Fruit fly (Drosophila melanogaster) whole organism, embryonic: ENCODE measurements around the gene Cnot4.

Experiments
- CG1024 ChIP-seq: fragments of 200-800 bp; sonication (Bioruptor generic); IDR thresholded peaks from 2 replicates; pipeline ENCODE4 v1.3.6; 2022; ENCODE audit warnings: missing biosample characterization, missing genetic modification characterization
- CG11247 ChIP-seq: fragments of 200-800 bp; sonication (Bioruptor generic); IDR thresholded peaks from 2 replicates; pipeline ENCODE4 v1.3.6; 2022; ENCODE audit warnings: missing biosample characterization, missing genetic modification characterization
- CG11504 ChIP-seq: fragments of 200-800 bp; sonication (Bioruptor generic); optimal IDR thresholded peaks from 3 replicates; lab custom pipeline; 2019; ENCODE audit warnings: missing biosample characterization, mild to moderate bottlenecking, missing genetic modification characterization, moderate library complexity
- CG12219 ChIP-seq: fragments of 200-800 bp; sonication (Bioruptor generic); optimal IDR thresholded peaks from 3 replicates; lab custom pipeline; 2018; ENCODE audit warnings: missing biosample characterization, mild to moderate bottlenecking, missing genetic modification characterization
- CG12744 ChIP-seq: fragments of 200-800 bp; sonication (Bioruptor generic); optimal IDR thresholded peaks from 2 replicates; lab custom pipeline; 2016; ENCODE audit warnings: missing biosample characterization, missing genetic modification characterization
- CG12942 ChIP-seq: fragments of 200-800 bp; sonication (Bioruptor generic); optimal IDR thresholded peaks from 3 replicates; lab custom pipeline; 2016; ENCODE audit warnings: missing biosample characterization, missing genetic modification characterization
- CG1602 ChIP-seq: fragments of 200-800 bp; sonication (Bioruptor generic); optimal IDR thresholded peaks from 3 replicates; lab custom pipeline; 2016; ENCODE audit warnings: missing biosample characterization, missing genetic modification characterization
- CG17568 ChIP-seq: fragments of 200-800 bp; sonication (Bioruptor generic); optimal IDR thresholded peaks from 2 replicates; lab custom pipeline; 2018; ENCODE audit warnings: missing biosample characterization, mild to moderate bottlenecking, missing genetic modification characterization, moderate library complexity
- CG2875 ChIP-seq: fragments of 200-800 bp; sonication (Bioruptor generic); optimal IDR thresholded peaks from 2 replicates; lab custom pipeline; 2017; ENCODE audit warnings: missing biosample characterization, mild to moderate bottlenecking, missing genetic modification characterization, missing genetic modification reagents
- CG30431 ChIP-seq: fragments of 200-800 bp; sonication (Bioruptor generic); optimal IDR thresholded peaks from 2 replicates; lab custom pipeline; 2017; ENCODE audit warnings: missing biosample characterization, missing genetic modification characterization
- CG32532 ChIP-seq: fragments of 200-800 bp; sonication (Bioruptor generic); IDR thresholded peaks from 2 replicates; pipeline ENCODE4 v1.3.6; 2022; ENCODE audit warnings: missing biosample characterization, missing genetic modification characterization
- CG32767 ChIP-seq: fragments of 200-800 bp; sonication (Bioruptor generic); IDR thresholded peaks from 2 replicates; pipeline ENCODE4 v1.3.6; 2022; ENCODE audit warnings: missing biosample characterization, missing genetic modification characterization
- CG3407 ChIP-seq: fragments of 200-800 bp; sonication (Bioruptor generic); optimal IDR thresholded peaks from 2 replicates; lab custom pipeline; 2018; ENCODE audit warnings: missing biosample characterization, mild to moderate bottlenecking, missing genetic modification characterization
- CG34224 ChIP-seq: fragments of 200-800 bp; sonication (Bioruptor generic); IDR thresholded peaks from 3 replicates; pipeline ENCODE4 v1.3.6; 2022; ENCODE audit warnings: missing biosample characterization, missing genetic modification characterization; ENCODE audit not compliant: partially characterized antibody
- CG3726 ChIP-seq: fragments of 200-800 bp; sonication (Bioruptor generic); IDR thresholded peaks from 3 replicates; pipeline ENCODE4, ENCODE4 v1.3.6; 2022; ENCODE audit warnings: missing biosample characterization, missing genetic modification characterization
- CG4404 ChIP-seq: fragments of 200-800 bp; sonication (Bioruptor generic); IDR thresholded peaks from 2 replicates; pipeline ENCODE4 v1.3.6; 2022; ENCODE audit warnings: missing biosample characterization, missing genetic modification characterization
- CG7271 ChIP-seq: fragments of 200-800 bp; sonication (Bioruptor generic); optimal IDR thresholded peaks from 2 replicates; lab custom pipeline; 2018; ENCODE audit warnings: missing biosample characterization, mild to moderate bottlenecking, missing genetic modification characterization, moderate library complexity
- CG8478 ChIP-seq: fragments of >200 bp; optimal IDR thresholded peaks from 2 replicates; lab custom pipeline; 2018
- CG8944 ChIP-seq: fragments of 200-800 bp; sonication (Bioruptor generic); optimal IDR thresholded peaks from 3 replicates; lab custom pipeline; 2016; ENCODE audit warnings: missing biosample characterization, missing genetic modification characterization
- CG9932 ChIP-seq: fragments of 200-800 bp; sonication (Bioruptor generic); IDR thresholded peaks from 2 replicates; pipeline ENCODE4 v1.3.6; 2022; ENCODE audit warnings: missing biosample characterization, missing genetic modification characterization
- CTCF ChIP-seq: fragments of 200-800 bp; sonication (Bioruptor generic); optimal IDR thresholded peaks from 2 replicates; lab custom pipeline; 2017; ENCODE audit warnings: missing biosample characterization, mild to moderate bottlenecking, missing genetic modification characterization, moderate library complexity
- D ChIP-seq, 2 experiments: fragments of 200-800 bp in 1 of 2; fragments of >200 bp in 1 of 2; sonication (Bioruptor generic) in 1 of 2; optimal IDR thresholded peaks; 2 replicates in 1 of 2; 3 replicates in 1 of 2; lab custom pipeline; 2017; ENCODE audit warnings: mild to moderate bottlenecking in 1 of 2, missing biosample characterization in 1 of 2, missing genetic modification characterization in 1 of 2, missing genetic modification reagents in 1 of 2
- Dll ChIP-seq: fragments of 200-800 bp; sonication (Bioruptor generic); IDR thresholded peaks from 4 replicates; pipeline ENCODE4 v1.3.6; 2022; ENCODE audit warnings: missing biosample characterization, missing genetic modification characterization; ENCODE audit not compliant: partially characterized antibody
- Dp ChIP-seq: fragments of 200-800 bp; sonication (Bioruptor generic); optimal IDR thresholded peaks from 2 replicates; lab custom pipeline; 2018; ENCODE audit warnings: missing biosample characterization, mild to moderate bottlenecking, missing genetic modification characterization, moderate library complexity
- Fer1 ChIP-seq: fragments of 200-800 bp; sonication (Bioruptor generic); optimal IDR thresholded peaks from 2 replicates; lab custom pipeline; 2017; ENCODE audit warnings: missing biosample characterization, mild to moderate bottlenecking, missing genetic modification characterization
- HHEX ChIP-seq: fragments of 200-800 bp; sonication (Bioruptor generic); optimal IDR thresholded peaks from 3 replicates; lab custom pipeline; 2017; ENCODE audit warnings: missing biosample characterization, mild to moderate bottlenecking, missing genetic modification characterization, missing genetic modification reagents
- HmgZ ChIP-seq: fragments of 200-800 bp; sonication (Bioruptor generic); optimal IDR thresholded peaks from 2 replicates; lab custom pipeline; 2018; ENCODE audit warnings: missing biosample characterization, mild to moderate bottlenecking, missing genetic modification characterization
- Hr51 ChIP-seq, 2 experiments: fragments of 200-800 bp; sonication (Bioruptor generic); optimal IDR thresholded peaks; 2 replicates in 1 of 2; 3 replicates in 1 of 2; lab custom pipeline; 2016 to 2018; ENCODE audit warnings: missing biosample characterization in 2 of 2, missing genetic modification characterization in 2 of 2, mild to moderate bottlenecking in 1 of 2, moderate library complexity in 1 of 2
- Jarid2 ChIP-seq: fragments of 200-800 bp; sonication (Bioruptor generic); optimal IDR thresholded peaks from 3 replicates; lab custom pipeline; 2017; ENCODE audit warnings: mild to moderate bottlenecking, missing biosample characterization, missing genetic modification reagents, missing genetic modification characterization
- Mad ChIP-seq: fragments of 200-800 bp; sonication (Bioruptor generic); optimal IDR thresholded peaks from 2 replicates; lab custom pipeline; 2016; ENCODE audit warnings: missing biosample characterization, missing genetic modification characterization
- Neu2 ChIP-seq: fragments of 200-800 bp; sonication (Bioruptor generic); optimal IDR thresholded peaks from 3 replicates; lab custom pipeline; 2016; ENCODE audit warnings: missing biosample characterization, missing genetic modification characterization, borderline replicate concordance
- Oli ChIP-seq: fragments of 200-800 bp; sonication (Bioruptor generic); optimal IDR thresholded peaks from 2 replicates; lab custom pipeline; 2018; ENCODE audit warnings: missing biosample characterization, mild to moderate bottlenecking, missing genetic modification characterization, moderate library complexity
- Rx ChIP-seq: fragments of 200-800 bp; sonication (Bioruptor generic); IDR thresholded peaks from 2 replicates; pipeline ENCODE4 v1.3.6; 2022; ENCODE audit warnings: missing biosample characterization, missing genetic modification characterization
- br ChIP-seq: fragments of >200 bp; optimal IDR thresholded peaks from 2 replicates; lab custom pipeline; 2017
- corto ChIP-seq: fragments of 200-800 bp; sonication (Bioruptor generic); optimal IDR thresholded peaks from 2 replicates; lab custom pipeline; 2016; ENCODE audit warnings: missing biosample characterization, mild to moderate bottlenecking, missing genetic modification characterization, moderate library complexity
- crol ChIP-seq: fragments of 200-800 bp; sonication (Bioruptor generic); IDR thresholded peaks from 2 replicates; pipeline ENCODE4 v1.3.6; 2022; ENCODE audit warnings: missing biosample characterization, missing genetic modification characterization
- danr ChIP-seq: fragments of 200-800 bp; sonication (Bioruptor generic); IDR thresholded peaks from 2 replicates; pipeline ENCODE4 v1.3.6; 2022; ENCODE audit warnings: missing biosample characterization, missing genetic modification characterization
- dm ChIP-seq: fragments of 200-800 bp; sonication (Bioruptor generic); optimal IDR thresholded peaks from 3 replicates; lab custom pipeline; 2016; ENCODE audit warnings: missing biosample characterization, missing genetic modification characterization
- fru ChIP-seq: fragments of >200 bp; optimal IDR thresholded peaks from 2 replicates; lab custom pipeline; 2017
- lab ChIP-seq: fragments of 200-800 bp; sonication (Bioruptor generic); optimal IDR thresholded peaks from 3 replicates; lab custom pipeline; 2017; ENCODE audit warnings: missing biosample characterization, missing genetic modification characterization, mild to moderate bottlenecking, moderate library complexity, missing genetic modification reagents
- mirr ChIP-seq: fragments of 200-800 bp; sonication (Bioruptor generic); optimal IDR thresholded peaks from 3 replicates; lab custom pipeline; 2018; ENCODE audit warnings: missing biosample characterization, mild to moderate bottlenecking, missing genetic modification characterization
- nau ChIP-seq: fragments of 200-800 bp; sonication (Bioruptor generic); optimal IDR thresholded peaks from 3 replicates; lab custom pipeline; 2017; ENCODE audit warnings: missing biosample characterization, mild to moderate bottlenecking, missing genetic modification characterization, missing genetic modification reagents
- pb ChIP-seq: fragments of 200-800 bp; sonication (Bioruptor generic); optimal IDR thresholded peaks from 3 replicates; lab custom pipeline; 2016; ENCODE audit warnings: missing biosample characterization, missing genetic modification characterization
- pnt ChIP-seq: fragments of 200-800 bp; sonication (Bioruptor generic); optimal IDR thresholded peaks from 3 replicates; lab custom pipeline; 2016; ENCODE audit warnings: missing biosample characterization, missing genetic modification characterization
- run ChIP-seq: fragments of 200-800 bp; sonication (Bioruptor generic); optimal IDR thresholded peaks from 3 replicates; lab custom pipeline; 2018; ENCODE audit warnings: missing biosample characterization, mild to moderate bottlenecking, missing genetic modification characterization
- sens-2 ChIP-seq: fragments of 200-800 bp; sonication (Bioruptor generic); IDR thresholded peaks from 2 replicates; pipeline ENCODE4 v1.3.6; 2022; ENCODE audit warnings: missing biosample characterization, missing genetic modification characterization
- shn ChIP-seq: fragments of 200-800 bp; sonication (Bioruptor generic); optimal IDR thresholded peaks from 3 replicates; lab custom pipeline; 2016; ENCODE audit warnings: missing biosample characterization, missing genetic modification characterization
- sima ChIP-seq: fragments of 200-800 bp; sonication (Bioruptor generic); optimal IDR thresholded peaks from 2 replicates; lab custom pipeline; 2016; ENCODE audit warnings: missing biosample characterization, missing genetic modification characterization
- sna ChIP-seq: fragments of 200-800 bp; sonication (Bioruptor generic); IDR thresholded peaks from 2 replicates; pipeline ENCODE4 v1.3.6; 2022; ENCODE audit warnings: missing biosample characterization, missing genetic modification characterization; ENCODE audit not compliant: partially characterized antibody
- sr ChIP-seq: fragments of 200-800 bp; sonication (Bioruptor generic); IDR thresholded peaks from 3 replicates; pipeline ENCODE4 v1.3.6; 2022; ENCODE audit warnings: missing biosample characterization, missing genetic modification characterization
- toy ChIP-seq: fragments of 200-800 bp; sonication (Bioruptor generic); IDR thresholded peaks from 2 replicates; pipeline ENCODE4 v1.3.6; 2022; ENCODE audit warnings: missing biosample characterization, missing genetic modification characterization

Cnot4 gene

dm6 chr2L:10430802-10431476 is 34.4 kb downstream of the Cnot4 start, which contains the start of the genes Bug22 and TfIIB (continued):
- TF ChIP-seq corto (GFP tag; lab: Kevin White, UChicago) (no peak), CG8478 (lab: Kevin White, UChicago) (no peak), CG11504 (tag; lab: Kevin White, UChicago) (no peak), CTCF (GFP tag; lab: Kevin White, UChicago) (no peak), fru (no peak), CG12942 (GFP tag; lab: Kevin White, UChicago) (peak; percentile 71), danr (GFP tag; lab: Robert Waterston, UW) (no peak), CG12744 (GFP tag; lab: Kevin White, UChicago) (peak; percentile 26), Neu2 (GFP tag; lab: Kevin White, UChicago) (no peak), HmgZ (peak; percentile 54), pnt (GFP tag; lab: Kevin White, UChicago) (peak; percentile 43), Oli (tag; lab: Kevin White, UChicago) (no peak), sna (GFP tag; lab: Robert Waterston, UW) (no peak), CG3726 (GFP tag; lab: Robert Waterston, UW) (no peak), CG1602 (GFP tag; lab: Kevin White, UChicago) (peak; percentile 71), CG32767 (GFP tag; lab: Robert Waterston, UW) (no peak), CG4404 (GFP tag; lab: Robert Waterston, UW) (no peak), CG34224 (GFP tag; lab: Robert Waterston, UW) (0 out of 3 replicates have a peak, but pooled peaks have one; percentile 8), nau (GFP tag; lab: Kevin White, UChicago) (peak; percentile 3), shn (GFP tag; lab: Kevin White, UChicago) (peak; percentile 71), CG17568 (GFP tag; lab: Kevin White, UChicago) (no peak), CG11247 (GFP tag; lab: Robert Waterston, UW) (peak; percentile 58; the same call in 1 of the 2 replicates), Jarid2 (GFP tag; lab: Kevin White, UChicago) (no peak), Dp (GFP tag; lab: Kevin White, UChicago) (peak; percentile 6), Fer1 (GFP tag; lab: Kevin White, UChicago) (peak; percentile 47), sens-2 (GFP tag; lab: Robert Waterston, UW) (no peak), Hr51 (GFP tag; optimal IDR thresholded peaks at IDR 0.05; lab: Kevin White, UChicago) (peak; percentile 75 to 76), CG3407 (GFP tag; lab: Kevin White, UChicago) (peak; percentile 18), br (lab: Kevin White, UChicago) (no peak), Mad (GFP tag; lab: Kevin White, UChicago) (peak; percentile 71), CG30431 (GFP tag; lab: Kevin White, UChicago) (no peak), sr (GFP tag; lab: Robert Waterston, UW) (no peak), sima (GFP tag; lab: Kevin White, UChicago) (no peak), CG8944 (GFP tag; lab: Kevin White, UChicago) (peak; percentile 63), crol (GFP tag; lab: Robert Waterston, UW) (no peak), dm (GFP tag; lab: Kevin White, UChicago) (peak; percentile 74), CG32532 (GFP tag; lab: Robert Waterston, UW) (peak; percentile 74), toy (no peak), D (optimal IDR thresholded peaks at IDR 0.05; lab: Kevin White, UChicago) (no peak), D (GFP tag; optimal IDR thresholded peaks at IDR 0.05; lab: Kevin White, UChicago) (peak; percentile 23), CG1024 (GFP tag; lab: Robert Waterston, UW) (peak; percentile 73), Dll (GFP tag; lab: Robert Waterston, UW) (peak; percentile 55; the same call in 2 of the 4 replicates), Rx (GFP tag; lab: Robert Waterston, UW) (peak; percentile 40), CG12219 (GFP tag; lab: Kevin White, UChicago) (peak; percentile 28), CG2875 (no peak), CG9932 (GFP tag; lab: Robert Waterston, UW) (peak; percentile 80), run (tag; lab: Kevin White, UChicago) (no peak), CG7271 (tag; lab: Kevin White, UChicago) (peak; percentile 6), lab (GFP tag; lab: Kevin White, UChicago) (no peak), HHEX (peak; percentile 48), mirr (GFP tag; lab: Kevin White, UChicago) (peak; percentile 45), pb (GFP tag; lab: Kevin White, UChicago) (no peak)
